Fruit fly (Drosophila melanogaster): ENCODE results near the gene St2.

- no peak for TF ChIP-seq ovo (GFP tag; optimal IDR thresholded peaks at IDR 0.05)
- TF ChIP-seq CG7101 (tag; optimal IDR thresholded peaks at IDR 0.05) = no peak
- TF ChIP-seq cic (GFP tag; optimal IDR thresholded peaks at IDR 0.05) = no peak
These were observed 2.0 kb upstream of the St2 start for dm6 chr3R:9249736-9250044.
